Fruit fly (Drosophila melanogaster) Kc167 (cell line): ENCODE results near the gene Atg18b.

Source experiments
- Myc ChIP-seq: fragments of >200 bp; optimal IDR thresholded peaks from 2 replicates; lab custom pipeline; 2017; ENCODE audit warnings: missing external identifiers
- Sin3A ChIP-seq: fragments of >200 bp; optimal IDR thresholded peaks from 2 replicates; lab custom pipeline; 2018; ENCODE audit warnings: missing external identifiers
- h ChIP-seq: fragments of >200 bp; optimal IDR thresholded peaks from 3 replicates; lab custom pipeline; 2018; ENCODE audit warnings: missing external identifiers
- insv ChIP-seq: fragments of >200 bp; optimal IDR thresholded peaks from 3 replicates; lab custom pipeline; 2018; ENCODE audit warnings: missing external identifiers
- psq ChIP-seq: fragments of >200 bp; optimal IDR thresholded peaks from 2 replicates; lab custom pipeline; 2017; ENCODE audit warnings: missing external identifiers
- ttk ChIP-seq: sonication (Bioruptor generic); optimal IDR thresholded peaks from 2 replicates; lab custom pipeline; 2017; ENCODE audit warnings: missing external identifiers

Gene Atg18b

dm6 chr2L:21245093-21245736, 24.8 kb upstream of the Atg18b start:
- TF ChIP-seq Myc (lab: Kevin White, UChicago) = no peak
- no peak for TF ChIP-seq psq (lab: Kevin White, UChicago)
- TF ChIP-seq Sin3A (lab: Kevin White, UChicago) = no peak
- no peak for TF ChIP-seq h (lab: Kevin White, UChicago)
- TF ChIP-seq insv (lab: Kevin White, UChicago) = no peak
- TF ChIP-seq ttk (lab: Kevin White, UChicago) = no peak

- TF ChIP-seq Myc (lab: Kevin White, UChicago) (no peak), psq (lab: Kevin White, UChicago) (no peak), Sin3A (lab: Kevin White, UChicago) (no peak), ttk (lab: Kevin White, UChicago) (no peak), insv (lab: Kevin White, UChicago) (no peak), h (lab: Kevin White, UChicago) (no peak)
These were observed 23.6 kb upstream of the Atg18b start for dm6 chr2L:21243964-21244466.

DNA sequence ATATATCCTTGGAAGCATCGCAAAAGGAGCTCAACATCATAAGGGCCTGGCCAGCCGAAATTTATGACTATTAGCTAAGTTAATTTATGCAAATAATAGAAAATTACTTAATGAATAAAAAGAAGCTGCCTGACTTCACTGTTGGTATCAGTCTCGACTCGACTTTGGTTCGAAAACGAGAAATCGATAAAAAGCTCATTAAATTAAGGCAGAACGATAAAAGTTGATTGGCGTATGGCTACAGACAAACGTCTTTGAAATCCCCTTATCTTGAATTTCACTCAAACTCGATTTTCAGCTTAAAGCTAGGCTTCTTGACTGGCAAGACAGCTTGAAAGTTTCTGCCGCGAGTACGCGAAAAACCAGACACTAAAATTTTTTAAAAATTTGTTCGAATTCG, 22.0 kb upstream of the Atg18b start:
- TF ChIP-seq Sin3A (lab: Kevin White, UChicago) (no peak), h (lab: Kevin White, UChicago) (no peak), insv (lab: Kevin White, UChicago) (no peak), Myc (lab: Kevin White, UChicago) (no peak), ttk (lab: Kevin White, UChicago) (no peak), psq (lab: Kevin White, UChicago) (no peak)

DNA sequence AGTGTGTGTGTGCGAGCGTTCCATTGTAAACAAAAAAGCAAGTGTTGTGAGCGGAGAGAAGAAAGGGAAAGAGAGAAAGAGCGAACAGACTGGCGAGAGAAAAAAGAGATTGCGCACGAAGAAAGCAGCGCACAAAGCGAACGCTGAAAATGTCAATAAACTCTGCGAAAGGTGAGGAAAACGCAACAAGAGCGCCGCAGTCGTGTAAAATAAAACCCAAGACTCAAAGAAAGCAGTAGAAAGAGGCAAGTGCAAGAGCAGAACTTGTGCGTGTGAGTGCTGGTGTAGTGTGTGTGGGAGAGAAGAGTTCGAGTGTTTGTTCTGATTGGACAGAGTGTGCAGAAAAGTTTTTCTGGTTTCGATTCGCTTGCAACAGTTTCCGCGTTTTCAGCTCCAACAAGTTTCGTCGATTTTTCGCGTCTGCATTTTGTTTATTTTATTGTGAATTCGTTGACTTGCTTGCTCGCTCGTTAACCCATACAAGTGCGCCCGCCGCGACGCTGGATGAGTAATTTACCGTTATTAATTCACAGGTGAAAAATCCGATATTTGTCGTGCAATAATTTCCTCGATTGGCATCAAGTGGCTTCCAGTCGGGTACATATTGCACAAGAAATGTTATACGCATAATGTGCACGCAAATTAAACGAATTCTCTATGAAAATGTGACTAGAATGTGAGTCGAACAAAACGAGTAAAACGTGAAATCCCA, 17.5 kb upstream of the Atg18b start:
- TF ChIP-seq psq (lab: Kevin White, UChicago) (no peak), insv (lab: Kevin White, UChicago) (no peak), Myc (lab: Kevin White, UChicago) (no peak), Sin3A (lab: Kevin White, UChicago) (no peak), h (lab: Kevin White, UChicago) (no peak), ttk (lab: Kevin White, UChicago) (no peak)

DNA sequence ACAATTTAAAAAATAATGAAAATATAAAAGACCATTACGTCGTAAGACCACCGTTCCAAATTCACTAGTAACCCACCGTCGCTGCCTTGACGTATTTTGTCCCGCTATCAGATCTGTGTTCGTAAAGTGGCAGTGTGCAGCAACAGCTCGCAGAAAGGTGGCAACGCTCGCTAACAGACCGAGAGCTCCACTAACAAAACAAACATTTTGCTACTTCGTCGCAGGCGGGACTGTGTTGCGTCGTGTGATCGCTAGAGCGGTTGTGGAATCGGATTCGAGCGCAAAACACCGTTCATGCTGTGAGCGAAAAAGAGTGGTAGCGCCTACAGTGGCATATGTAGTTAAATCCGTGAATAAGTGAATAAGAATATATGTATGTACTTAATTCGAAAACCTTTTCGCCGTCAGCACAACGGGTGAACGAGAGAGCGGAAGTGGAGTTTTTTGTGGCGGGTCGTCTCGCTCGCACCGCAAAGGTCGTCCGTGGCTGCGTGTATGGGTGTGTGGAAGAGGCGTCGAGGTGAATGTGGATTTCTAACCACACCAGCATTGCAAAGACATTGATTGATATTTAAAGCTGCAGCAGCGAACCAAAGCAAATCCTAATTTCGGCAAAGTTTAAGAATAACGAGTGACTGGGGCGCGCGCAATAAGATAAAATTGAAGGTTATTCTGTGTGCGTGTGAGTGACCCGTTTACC, 16.8 kb upstream of the Atg18b start, which contains the start of gene Hr39:
Hr39 (plus strand) TSS at position 203 of the 700 bp plus-strand sequence.
- TF ChIP-seq Sin3A (lab: Kevin White, UChicago) (no peak), psq (lab: Kevin White, UChicago) (no peak), Myc (lab: Kevin White, UChicago) (no peak), insv (lab: Kevin White, UChicago) (no peak), h (lab: Kevin White, UChicago) (no peak), ttk (lab: Kevin White, UChicago) (no peak)

- TF ChIP-seq Sin3A (lab: Kevin White, UChicago) (no peak), insv (lab: Kevin White, UChicago) (no peak), ttk (lab: Kevin White, UChicago) (no peak), psq (lab: Kevin White, UChicago) (no peak), h (lab: Kevin White, UChicago) (no peak), Myc (lab: Kevin White, UChicago) (no peak)
These were observed 16.3 kb upstream of the Atg18b start, which contains the start of gene CG31626 for dm6 chr2L:21236633-21237032. Gene CG31626, minus strand, starts transcription at chr2L:21236733.

DNA sequence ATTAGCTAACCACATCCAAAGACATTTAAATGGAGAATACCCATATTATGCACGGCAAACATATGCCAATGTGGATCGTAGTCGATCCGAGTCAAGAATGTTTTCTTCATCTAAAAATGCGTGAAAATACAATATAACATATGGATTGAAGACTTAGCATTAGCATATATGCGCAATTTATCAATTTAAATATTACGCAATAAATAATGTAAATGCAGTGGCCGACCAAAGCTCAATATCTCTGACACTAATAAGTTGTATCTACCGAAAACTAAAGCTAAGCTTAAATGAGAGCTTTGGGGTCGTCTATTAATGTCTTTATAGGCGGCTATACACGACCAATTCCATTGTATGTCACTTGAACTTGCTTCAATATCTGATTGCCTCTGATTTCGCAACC, 15.1 kb upstream of the Atg18b start:
- TF ChIP-seq Sin3A (lab: Kevin White, UChicago) (no peak), psq (lab: Kevin White, UChicago) (no peak), Myc (lab: Kevin White, UChicago) (no peak), ttk (lab: Kevin White, UChicago) (no peak), insv (lab: Kevin White, UChicago) (no peak), h (lab: Kevin White, UChicago) (no peak)

- TF ChIP-seq h (lab: Kevin White, UChicago) (no peak), insv (lab: Kevin White, UChicago) (no peak), ttk (lab: Kevin White, UChicago) (no peak), Myc (lab: Kevin White, UChicago) (no peak), Sin3A (lab: Kevin White, UChicago) (no peak), psq (lab: Kevin White, UChicago) (no peak)
These were observed 14.1 kb upstream of the Atg18b start for dm6 chr2L:21234388-21234984.

dm6 chr2L:21233430-21233829, 13.1 kb upstream of the Atg18b start:
- TF ChIP-seq Myc (lab: Kevin White, UChicago) (no peak), insv (lab: Kevin White, UChicago) (no peak), h (lab: Kevin White, UChicago) (no peak), psq (lab: Kevin White, UChicago) (no peak), ttk (lab: Kevin White, UChicago) (no peak), Sin3A (lab: Kevin White, UChicago) (no peak)

DNA sequence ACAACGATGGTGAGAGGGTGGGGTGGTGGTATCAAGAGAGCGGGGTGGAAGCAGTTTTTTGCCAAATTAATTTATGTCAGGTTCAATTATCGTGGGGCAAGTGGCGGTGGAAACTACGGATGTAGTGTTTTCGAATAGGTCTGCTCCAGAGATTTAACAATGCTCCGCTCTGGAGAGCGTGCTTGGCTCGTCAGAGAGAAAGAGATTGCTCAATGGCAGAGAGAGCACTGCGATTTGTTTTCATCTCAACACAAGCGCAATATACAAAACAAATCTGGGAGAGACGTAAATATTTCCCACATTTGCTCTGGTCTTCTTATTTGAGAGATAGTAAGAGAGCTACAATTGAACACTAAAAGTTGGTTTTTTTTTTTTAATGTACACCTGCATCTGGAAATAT, 1.4 kb upstream of the Atg18b start:
- TF ChIP-seq insv (lab: Kevin White, UChicago) (no peak), psq (lab: Kevin White, UChicago) (no peak), h (lab: Kevin White, UChicago) (no peak), Myc (lab: Kevin White, UChicago) (no peak), Sin3A (lab: Kevin White, UChicago) (no peak), ttk (lab: Kevin White, UChicago) (no peak)
